Fruit fly (Drosophila melanogaster): ENCODE results near the gene CG43208.
A peak's percentile ranks its signal among the peaks of the same experiment; 100 is the strongest.

CG43208 gene

DNA sequence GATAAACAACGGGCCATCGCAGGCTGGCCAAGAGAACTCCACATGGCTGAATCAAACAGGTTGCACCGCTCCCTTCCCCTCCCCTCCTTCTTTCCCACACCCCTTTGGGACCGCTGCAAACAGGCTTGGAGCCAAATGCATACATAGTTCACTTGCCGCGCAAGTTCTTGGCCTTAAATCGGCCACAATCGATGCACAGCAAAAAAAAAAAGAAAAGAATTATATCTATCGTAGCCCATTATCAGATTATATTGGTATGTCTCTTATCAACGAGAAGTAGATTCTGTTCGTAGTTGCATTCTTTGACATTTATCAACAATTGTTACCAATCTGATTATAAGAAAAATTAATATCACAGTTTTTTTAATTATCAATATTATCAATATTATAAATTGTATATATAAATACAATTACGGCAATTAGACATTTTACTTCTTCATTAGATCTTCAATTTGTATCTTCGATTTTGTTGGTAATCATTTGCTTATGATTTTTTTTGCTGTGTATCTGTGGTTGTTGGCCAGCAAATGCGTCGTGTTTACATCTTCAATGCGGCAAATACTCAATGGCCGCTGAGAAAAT is 2.2 kb downstream of the CG43208 start (continued):
- no peak for TF ChIP-seq Hr78 (GFP tag; optimal IDR thresholded peaks at IDR 0.05)
- peak; percentile 91 for TF ChIP-seq Sp1 (GFP tag; optimal IDR thresholded peaks at IDR 0.05)
- TF ChIP-seq foxo (GFP tag; optimal IDR thresholded peaks at IDR 0.05) = peak in 1 of 2 experiments; percentile 82
- no peak for TF ChIP-seq Abd-B (GFP tag; optimal IDR thresholded peaks at IDR 0.05)
- peak; percentile 37 for TF ChIP-seq Hnf4 (GFP tag; optimal IDR thresholded peaks at IDR 0.05)
- no peak for TF ChIP-seq jim (GFP tag; optimal IDR thresholded peaks at IDR 0.05)
- peak; percentile 78 for TF ChIP-seq rgr (GFP tag; optimal IDR thresholded peaks at IDR 0.05)
- TF ChIP-seq GATAd (GFP tag; optimal IDR thresholded peaks at IDR 0.05) = no peak
- peak; percentile 85 for TF ChIP-seq OdsH (GFP tag; optimal IDR thresholded peaks at IDR 0.05)
- TF ChIP-seq h (GFP tag; optimal IDR thresholded peaks at IDR 0.05) = peak; percentile 61

DNA sequence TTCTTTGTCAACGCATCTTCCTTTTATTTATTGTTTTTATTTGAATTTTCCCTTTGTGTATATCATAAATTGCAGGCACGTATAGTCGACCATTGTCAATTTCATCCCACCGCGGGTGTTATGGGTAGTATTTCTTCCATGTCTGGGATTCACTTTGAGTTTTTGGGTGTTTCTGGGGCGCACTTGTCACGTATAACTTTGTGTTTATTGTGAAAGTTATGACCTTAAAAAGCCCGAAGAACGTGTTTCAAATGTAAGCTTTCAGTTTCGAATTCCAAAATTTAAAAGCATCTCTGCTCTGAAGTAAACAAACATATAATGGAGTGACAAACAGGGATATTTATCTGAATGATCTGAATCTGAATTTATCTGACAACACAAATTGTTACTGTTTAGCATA is 3.4 kb downstream of the CG43208 start:
- TF ChIP-seq OdsH (GFP tag; optimal IDR thresholded peaks at IDR 0.05) = no peak
- TF ChIP-seq dl (GFP tag; optimal IDR thresholded peaks at IDR 0.05; ENCODE audit: insufficient read depth in 1 of 2, partially characterized antibody in 2 of 2) = no peak
- no peak for TF ChIP-seq Rel (GFP tag; optimal IDR thresholded peaks at IDR 0.05)
- peak; percentile 58 for TF ChIP-seq Rel (tag; optimal IDR thresholded peaks at IDR 0.05)
- TF ChIP-seq brk (GFP tag; optimal IDR thresholded peaks at IDR 0.05) = no peak
- no peak for TF ChIP-seq usp (GFP tag; optimal IDR thresholded peaks at IDR 0.05)

DNA sequence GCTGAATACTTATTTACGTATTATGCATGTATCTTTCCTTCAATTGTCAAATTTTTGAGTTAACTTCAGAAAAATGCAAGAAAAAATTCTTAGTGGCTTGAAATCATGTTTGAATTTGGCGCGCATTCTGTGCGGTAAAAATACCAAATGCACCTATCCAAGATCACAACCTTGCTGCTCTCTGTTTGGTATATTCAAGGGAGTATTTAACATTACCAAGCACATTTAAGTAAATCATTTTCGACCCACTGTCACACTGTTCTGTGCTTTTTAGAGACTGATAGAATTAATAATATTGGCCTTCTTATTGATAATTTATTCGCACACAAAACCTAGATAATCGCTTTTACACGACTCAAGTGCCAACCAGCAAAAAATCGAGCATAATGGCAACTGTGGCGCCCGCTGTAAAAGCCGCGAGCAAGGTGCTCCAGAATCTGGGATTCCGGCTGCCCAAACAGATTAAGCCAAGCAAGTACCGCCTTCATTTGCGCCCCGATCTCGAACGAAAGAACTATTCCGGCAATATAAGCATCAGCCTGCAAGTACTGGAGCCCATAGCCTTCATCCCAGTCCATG is 6.0 kb downstream of the CG43208 start:
- TF ChIP-seq Rel (GFP tag; optimal IDR thresholded peaks at IDR 0.05) (no peak), Rel (tag; optimal IDR thresholded peaks at IDR 0.05) (peak; percentile 46), Hnf4 (GFP tag; optimal IDR thresholded peaks at IDR 0.05) (peak; percentile 30), Myc (optimal IDR thresholded peaks at IDR 0.05) (no peak)

- TF ChIP-seq lola (GFP tag; optimal IDR thresholded peaks at IDR 0.05) (no peak), HLH106 (tag; optimal IDR thresholded peaks at IDR 0.05) (no peak), OdsH (GFP tag; optimal IDR thresholded peaks at IDR 0.05) (no peak), Vsx2 (GFP tag; optimal IDR thresholded peaks at IDR 0.05; ENCODE audit: partially characterized antibody) (no peak), Sp1 (GFP tag; optimal IDR thresholded peaks at IDR 0.05) (no peak), Dfd (GFP tag; optimal IDR thresholded peaks at IDR 0.05) (no peak), ey (GFP tag; optimal IDR thresholded peaks at IDR 0.05) (no peak), dmrt93B (GFP tag; optimal IDR thresholded peaks at IDR 0.05) (no peak), jim (GFP tag; optimal IDR thresholded peaks at IDR 0.05) (no peak), tai (GFP tag; optimal IDR thresholded peaks at IDR 0.05) (no peak), dl (GFP tag; optimal IDR thresholded peaks at IDR 0.05; ENCODE audit: insufficient read depth in 1 of 2, partially characterized antibody in 2 of 2) (no peak), fru (GFP tag; optimal IDR thresholded peaks at IDR 0.05) (no peak), CrebA (GFP tag; optimal IDR thresholded peaks at IDR 0.05; ENCODE audit: borderline replicate concordance) (no peak), Rel (GFP tag; optimal IDR thresholded peaks at IDR 0.05) (no peak), Rel (tag; optimal IDR thresholded peaks at IDR 0.05) (no peak), Hr83 (GFP tag; optimal IDR thresholded peaks at IDR 0.05; ENCODE audit: poor library complexity, severe bottlenecking) (no peak), usp (GFP tag; optimal IDR thresholded peaks at IDR 0.05) (no peak), Hr78 (GFP tag; optimal IDR thresholded peaks at IDR 0.05) (no peak), CG9705 (GFP tag; optimal IDR thresholded peaks at IDR 0.05) (no peak)
Measured at dm6 chr3R:13313088-13313487, 9.9 kb downstream of the CG43208 start, which contains the start of gene CG44142. Gene CG44142, minus strand, starts transcription at chr3R:13313188.

dm6 chr3R:13319170-13319569 is 15.9 kb downstream of the CG43208 start, which contains the start of gene CG45080:
Gene CG45080, minus strand, starts transcription at chr3R:13319270.
- TF ChIP-seq tai (GFP tag; optimal IDR thresholded peaks at IDR 0.05) (no peak), HLH106 (tag; optimal IDR thresholded peaks at IDR 0.05) (no peak), Vsx2 (GFP tag; optimal IDR thresholded peaks at IDR 0.05; ENCODE audit: partially characterized antibody) (no peak), dmrt93B (GFP tag; optimal IDR thresholded peaks at IDR 0.05) (no peak), Rel (GFP tag; optimal IDR thresholded peaks at IDR 0.05) (no peak), Rel (tag; optimal IDR thresholded peaks at IDR 0.05) (no peak), Mio (GFP tag; optimal IDR thresholded peaks at IDR 0.05) (no peak), lola (GFP tag; optimal IDR thresholded peaks at IDR 0.05) (no peak), GATAd (GFP tag; optimal IDR thresholded peaks at IDR 0.05) (no peak), Dfd (GFP tag; optimal IDR thresholded peaks at IDR 0.05) (no peak), brk (GFP tag; optimal IDR thresholded peaks at IDR 0.05) (no peak), OdsH (GFP tag; optimal IDR thresholded peaks at IDR 0.05) (no peak), N (GFP tag; optimal IDR thresholded peaks at IDR 0.05) (no peak), ey (GFP tag; optimal IDR thresholded peaks at IDR 0.05) (no peak), sv (GFP tag; optimal IDR thresholded peaks at IDR 0.05) (no peak)

Measured in whole organism, wandering third instar larva.